Worm (Caenorhabditis elegans) whole organism, early embryonic: ENCODE results near the gene clc-7.

Experiments used
- B0310.2 ChIP-seq: sonication (generic microtip); optimal IDR thresholded peaks from 2 replicates; lab custom pipeline; 2016; ENCODE audit warnings: mild to moderate bottlenecking, missing genetic modification characterization, missing compliant biosample characterization
- F13C5.2 ChIP-seq: sonication (generic microtip); optimal IDR thresholded peaks from 2 replicates; lab custom pipeline; 2017; ENCODE audit warnings: mild to moderate bottlenecking, missing genetic modification characterization, inconsistent platforms, missing compliant biosample characterization
- aly-1 ChIP-seq: sonication (generic microtip); optimal IDR thresholded peaks from 2 replicates; lab custom pipeline; 2016; ENCODE audit warnings: missing genetic modification characterization, missing compliant biosample characterization
- ama-1 ChIP-seq: fragments of 150-350 bp; optimal IDR thresholded peaks from 2 replicates; lab custom pipeline; 2014
- ceh-13 ChIP-seq: fragments of 200-800 bp; sonication (Bioruptor generic); optimal IDR thresholded peaks from 2 replicates; lab custom pipeline; 2018; ENCODE audit warnings: mild to moderate bottlenecking, missing genetic modification characterization, missing compliant biosample characterization
- ceh-36 ChIP-seq: sonication (generic microtip); optimal IDR thresholded peaks from 2 replicates; lab custom pipeline; 2016; ENCODE audit warnings: missing genetic modification characterization, inconsistent platforms, missing compliant biosample characterization
- ets-7 ChIP-seq: sonication (generic microtip); optimal IDR thresholded peaks from 2 replicates; lab custom pipeline; 2016; ENCODE audit warnings: missing genotype, missing genetic modification characterization, missing compliant biosample characterization
- flt-1 ChIP-seq: fragments of 200-800 bp; sonication (Bioruptor generic); IDR thresholded peaks from 2 replicates; pipeline ENCODE4 v1.3.6; 2022; ENCODE audit warnings: missing genetic modification characterization, missing compliant biosample characterization
- hmbx-1 ChIP-seq: sonication (generic microtip); optimal IDR thresholded peaks from 2 replicates; lab custom pipeline; 2016; ENCODE audit warnings: mild to moderate bottlenecking, missing genetic modification characterization, missing compliant biosample characterization
- hmg-4 ChIP-seq: fragments of 200-800 bp; sonication (Bioruptor generic); optimal IDR thresholded peaks from 2 replicates; lab custom pipeline; 2018; ENCODE audit warnings: mild to moderate bottlenecking, missing genetic modification characterization, missing compliant biosample characterization
- hnd-1 ChIP-seq: sonication (generic microtip); optimal IDR thresholded peaks from 2 replicates; lab custom pipeline; 2016; ENCODE audit warnings: missing genetic modification characterization, missing compliant biosample characterization
- pes-1 ChIP-seq: fragments of 200-800 bp; sonication (Bioruptor generic); IDR thresholded peaks from 2 replicates; pipeline ENCODE4 v1.3.6; 2022; ENCODE audit warnings: missing genetic modification reagents, missing genetic modification characterization, missing compliant biosample characterization
- scrt-1 ChIP-seq: fragments of 200-800 bp; sonication (Bioruptor generic); IDR thresholded peaks from 2 replicates; pipeline ENCODE4 v1.3.6; 2022; ENCODE audit warnings: missing genetic modification characterization, missing compliant biosample characterization
- sea-1 ChIP-seq: fragments of 200-800 bp; sonication (Bioruptor generic); conservative IDR thresholded peaks from 2 replicates; pipeline ENCODE4 v1.3.6; 2022; ENCODE audit warnings: missing genetic modification characterization, missing compliant biosample characterization
- tbx-11 ChIP-seq: fragments of 200-800 bp; sonication (Bioruptor generic); IDR thresholded peaks from 2 replicates; pipeline ENCODE4 v1.3.6; 2022; ENCODE audit warnings: missing genetic modification characterization, missing compliant biosample characterization
- tbx-37 ChIP-seq: fragments of 200-800 bp; sonication (Bioruptor generic); conservative IDR thresholded peaks from 2 replicates; pipeline ENCODE4 v1.3.6; 2022; ENCODE audit warnings: missing genetic modification reagents, missing genetic modification characterization, missing compliant biosample characterization
- tra-4 ChIP-seq: sonication (generic microtip); optimal IDR thresholded peaks from 2 replicates; lab custom pipeline; 2017; ENCODE audit warnings: missing genetic modification characterization, missing compliant biosample characterization

The clc-7 gene

ce11 chrX:5033868-5034267, 34.0 kb upstream of the clc-7 start, which contains the start of gene ZC449.4:
Gene ZC449.4 (minus strand): TSS chrX:5033968.
- TF ChIP-seq tbx-11 (GFP tag; lab: Robert Waterston, UW) (no peak), hmbx-1 (tag; lab: Kevin White, UChicago) (no peak), tra-4 (tag; lab: Kevin White, UChicago) (no peak), pes-1 (GFP tag; lab: Robert Waterston, UW) (no peak), sea-1 (GFP tag; lab: Robert Waterston, UW) (no peak), F13C5.2 (tag; lab: Kevin White, UChicago) (no peak), ceh-13 (GFP tag; lab: Kevin White, UChicago) (no peak), ceh-36 (no peak), tbx-37 (GFP tag; lab: Robert Waterston, UW) (no peak), scrt-1 (GFP tag; lab: Robert Waterston, UW) (no peak), B0310.2 (tag; lab: Kevin White, UChicago) (no peak), ama-1 (lab: Kevin White, UChicago) (no peak), ets-7 (tag; lab: Kevin White, UChicago) (no peak), hnd-1 (tag; lab: Kevin White, UChicago) (no peak), hmg-4 (GFP tag; lab: Kevin White, UChicago) (no peak), aly-1 (tag; lab: Kevin White, UChicago) (no peak), flt-1 (GFP tag; lab: Robert Waterston, UW) (no peak)

ce11 chrX:5037673-5038072, 30.2 kb upstream of the clc-7 start, which contains the start of gene ZC449.5:
Gene ZC449.5 (minus strand): TSS chrX:5037773.
- TF ChIP-seq F13C5.2 (tag; lab: Kevin White, UChicago) (no peak), flt-1 (GFP tag; lab: Robert Waterston, UW) (no peak), tra-4 (tag; lab: Kevin White, UChicago) (no peak), ama-1 (lab: Kevin White, UChicago) (no peak), sea-1 (GFP tag; lab: Robert Waterston, UW) (no peak), aly-1 (tag; lab: Kevin White, UChicago) (no peak), hnd-1 (tag; lab: Kevin White, UChicago) (no peak), scrt-1 (GFP tag; lab: Robert Waterston, UW) (no peak)

DNA sequence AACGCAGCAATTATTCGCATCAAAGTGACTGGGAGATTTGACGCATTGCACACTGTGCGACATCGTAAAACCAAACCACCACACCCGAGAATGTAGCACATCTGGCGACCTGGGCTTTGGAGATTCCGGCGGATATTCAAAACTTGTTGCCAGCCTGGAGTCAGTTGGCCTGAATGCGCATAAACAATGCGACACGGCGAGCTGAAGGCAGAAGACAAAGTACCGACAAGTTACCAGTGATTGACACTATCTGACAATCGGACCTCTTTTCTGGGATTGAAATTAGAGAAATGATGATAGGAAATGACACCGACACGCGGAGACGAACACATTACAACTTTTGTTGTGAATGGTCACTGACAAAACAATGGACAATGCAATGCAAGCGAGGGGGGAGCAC, 29.1 kb upstream of the clc-7 start:
- TF ChIP-seq sea-1 (GFP tag; lab: Robert Waterston, UW) (no peak), hnd-1 (tag; lab: Kevin White, UChicago) (no peak), aly-1 (tag; lab: Kevin White, UChicago) (no peak), B0310.2 (tag; lab: Kevin White, UChicago) (no peak), scrt-1 (GFP tag; lab: Robert Waterston, UW) (no peak), flt-1 (GFP tag; lab: Robert Waterston, UW) (no peak), tra-4 (tag; lab: Kevin White, UChicago) (no peak), tbx-37 (GFP tag; lab: Robert Waterston, UW) (no peak), ceh-36 (no peak), ets-7 (tag; lab: Kevin White, UChicago) (no peak), tbx-11 (GFP tag; lab: Robert Waterston, UW) (no peak), ceh-13 (GFP tag; lab: Kevin White, UChicago) (no peak), F13C5.2 (tag; lab: Kevin White, UChicago) (no peak), hmbx-1 (tag; lab: Kevin White, UChicago) (no peak), hmg-4 (GFP tag; lab: Kevin White, UChicago) (no peak)

- no peak for TF ChIP-seq B0310.2 (tag; lab: Kevin White, UChicago)
- TF ChIP-seq sea-1 (GFP tag; lab: Robert Waterston, UW): no peak
- no peak for TF ChIP-seq aly-1 (tag; lab: Kevin White, UChicago)
- no peak for TF ChIP-seq F13C5.2 (tag; lab: Kevin White, UChicago)
- TF ChIP-seq tra-4 (tag; lab: Kevin White, UChicago): no peak
- TF ChIP-seq scrt-1 (GFP tag; lab: Robert Waterston, UW): no peak
- no peak for TF ChIP-seq ceh-36
These were observed 27.9 kb upstream of the clc-7 start for ce11 chrX:5040038-5040437.

DNA sequence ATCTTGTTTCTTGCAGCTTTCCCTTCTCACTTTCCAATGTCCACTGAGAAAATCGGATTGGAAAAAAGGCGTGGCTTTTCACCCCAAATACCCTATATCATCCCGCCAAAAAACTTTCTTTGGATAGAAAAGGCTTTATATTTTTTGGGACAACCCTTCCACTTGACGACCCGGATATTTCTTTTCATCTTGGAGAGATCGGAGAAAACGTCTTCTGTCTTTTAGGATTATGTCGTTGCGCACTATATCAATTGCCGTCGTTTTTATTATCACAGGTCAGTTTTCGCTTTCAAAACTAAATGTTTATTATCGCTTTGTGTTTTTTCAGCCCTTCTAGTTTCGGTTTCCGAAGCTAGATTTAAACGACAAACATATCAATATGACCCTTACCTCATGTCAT, 24.0 kb upstream of the clc-7 start, which contains the start of gene Y64H9A.2:
Gene Y64H9A.2 (plus strand): TSS at position 90 of the 400 bp plus-strand sequence.
- TF ChIP-seq scrt-1 (GFP tag; lab: Robert Waterston, UW) (no peak), B0310.2 (tag; lab: Kevin White, UChicago) (no peak)

- peak; percentile 85 for TF ChIP-seq hnd-1 (tag; lab: Kevin White, UChicago)
- peak; percentile 60 for TF ChIP-seq ets-7 (tag; lab: Kevin White, UChicago)
- peak; percentile 61 for TF ChIP-seq F13C5.2 (tag; lab: Kevin White, UChicago)
- TF ChIP-seq hmbx-1 (tag; lab: Kevin White, UChicago): peak; percentile 89
- TF ChIP-seq aly-1 (tag; lab: Kevin White, UChicago): peak; percentile 71
These were observed 11.7 kb upstream of the clc-7 start for ce11 chrX:5056199-5056598.

DNA sequence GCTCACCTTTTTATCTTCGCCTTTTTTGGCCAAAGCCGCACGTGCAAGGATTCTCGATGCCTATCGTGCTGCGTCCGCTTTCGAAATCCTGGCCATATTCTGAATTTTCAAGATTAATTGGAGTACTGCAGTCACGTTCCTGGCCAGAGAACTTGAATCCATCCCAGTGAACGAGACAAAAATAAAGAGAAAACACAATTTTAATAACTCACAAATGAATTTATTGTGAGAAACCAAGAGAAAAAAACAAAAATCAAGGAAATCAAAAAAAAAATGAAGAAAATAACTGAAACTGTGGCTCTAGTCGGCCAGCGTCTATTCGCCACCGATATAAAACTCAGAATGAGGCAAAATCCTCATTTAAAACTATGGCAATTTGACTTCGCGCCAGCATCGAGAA, 8.7 kb upstream of the clc-7 start, which contains the start of gene C24H10.4:
Gene C24H10.4 (minus strand): TSS at position 101 of the 400 bp plus-strand sequence.
- no peak for TF ChIP-seq F13C5.2 (tag; lab: Kevin White, UChicago)

DNA sequence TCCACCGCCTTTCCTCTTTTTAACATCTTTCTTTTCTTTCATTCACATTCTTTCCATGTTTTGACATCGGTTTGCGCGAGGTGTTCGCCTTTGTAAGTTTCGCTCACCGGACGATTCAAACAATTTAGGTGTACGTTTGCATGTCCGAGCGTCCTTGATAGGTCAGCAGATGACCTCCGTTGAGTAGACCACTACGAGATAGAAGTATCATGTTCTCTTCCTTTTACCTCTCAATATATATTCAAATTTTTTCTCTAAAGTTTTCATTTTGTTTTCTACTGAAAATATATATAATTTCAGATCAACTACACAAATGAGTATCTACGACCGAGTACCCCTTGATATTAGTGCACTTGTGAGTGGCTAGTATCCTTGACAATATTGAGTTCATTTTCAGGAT, 7.1 kb upstream of the clc-7 start, which contains the start of gene C24H10.3:
Gene C24H10.3 (plus strand): TSS at position 301 of the 400 bp plus-strand sequence.
- no peak for TF ChIP-seq ceh-36
- no peak for TF ChIP-seq pes-1 (GFP tag; lab: Robert Waterston, UW)
- no peak for TF ChIP-seq flt-1 (GFP tag; lab: Robert Waterston, UW)
- no peak for TF ChIP-seq tbx-11 (GFP tag; lab: Robert Waterston, UW)
- TF ChIP-seq hnd-1 (tag; lab: Kevin White, UChicago): no peak
- no peak for TF ChIP-seq B0310.2 (tag; lab: Kevin White, UChicago)
- no peak for TF ChIP-seq F13C5.2 (tag; lab: Kevin White, UChicago)
